Worm (Caenorhabditis elegans) whole organism, young adult: ENCODE data around the gene Y54G11A.2.

Source experiments
- B0336.3 ChIP-seq: fragments of 200-800 bp; sonication (Bioruptor generic); IDR thresholded peaks from 2 replicates; pipeline ENCODE4 v1.3.6; 2022; ENCODE audit warnings: missing genetic modification characterization, missing compliant biosample characterization
- C06A6.2 ChIP-seq: fragments of 200-800 bp; sonication (Bioruptor generic); conservative IDR thresholded peaks from 2 replicates; pipeline ENCODE4 v1.3.6; 2022; ENCODE audit warnings: missing genetic modification characterization, missing compliant biosample characterization
- F10E7.11 ChIP-seq: sonication (generic microtip); optimal IDR thresholded peaks from 2 replicates; lab custom pipeline; 2017; ENCODE audit warnings: mild to moderate bottlenecking, missing genetic modification characterization, moderate library complexity, missing compliant biosample characterization
- F22D6.2 ChIP-seq: sonication (generic microtip); optimal IDR thresholded peaks from 2 replicates; lab custom pipeline; 2016; ENCODE audit warnings: mild to moderate bottlenecking, missing genetic modification characterization, missing compliant biosample characterization
- F33H1.4 ChIP-seq: fragments of 200-800 bp; sonication (Bioruptor generic); IDR thresholded peaks from 2 replicates; pipeline ENCODE4 v1.3.6; 2022; ENCODE audit warnings: missing genetic modification reagents, missing genetic modification characterization, missing compliant biosample characterization
- F39B2.1 ChIP-seq: fragments of 200-800 bp; sonication (Bioruptor generic); IDR thresholded peaks from 2 replicates; pipeline ENCODE4 v1.3.6; 2022; ENCODE audit warnings: missing genetic modification reagents, missing genetic modification characterization, missing compliant biosample characterization
- T07F8.4 ChIP-seq: sonication (generic microtip); optimal IDR thresholded peaks from 2 replicates; lab custom pipeline; 2016; ENCODE audit warnings: mild to moderate bottlenecking, missing genetic modification characterization, moderate library complexity, missing compliant biosample characterization
- T26A5.8 ChIP-seq: sonication (generic microtip); optimal IDR thresholded peaks from 2 replicates; lab custom pipeline; 2016; ENCODE audit warnings: missing genetic modification characterization, missing compliant biosample characterization
- Y56A3A.18 ChIP-seq: fragments of 200-800 bp; sonication (Bioruptor generic); IDR thresholded peaks from 2 replicates; pipeline ENCODE4 v1.3.6; 2022; ENCODE audit warnings: missing genetic modification reagents, missing genetic modification characterization, missing compliant biosample characterization
- atf-7 ChIP-seq: sonication (generic microtip); optimal IDR thresholded peaks from 2 replicates; lab custom pipeline; 2017; ENCODE audit warnings: mild to moderate bottlenecking, missing genetic modification characterization, missing compliant biosample characterization
- attf-5 ChIP-seq: fragments of 200-800 bp; sonication (Bioruptor generic); optimal IDR thresholded peaks from 2 replicates; lab custom pipeline; 2018; ENCODE audit warnings: mild to moderate bottlenecking, missing genetic modification characterization, missing compliant biosample characterization
- cebp-1 ChIP-seq, 2 experiments: fragments of 200-800 bp in 1 of 2; sonication (Bioruptor generic) in 1 of 2; sonication (generic microtip) in 1 of 2; IDR thresholded peaks in 1 of 2; optimal IDR thresholded peaks in 1 of 2; 2 replicates each; pipeline versions ENCODE4 v1.3.6 to Lab custom; 2017 to 2022; ENCODE audit warnings: missing compliant biosample characterization in 2 of 2, missing genetic modification characterization in 2 of 2, mild to moderate bottlenecking in 1 of 2, missing genetic modification reagents in 1 of 2, moderate library complexity in 1 of 2
- ceh-91 ChIP-seq: fragments of 200-800 bp; sonication (Bioruptor generic); IDR thresholded peaks from 2 replicates; pipeline ENCODE4 v1.3.6; 2022; ENCODE audit warnings: missing genetic modification reagents, missing genetic modification characterization, missing compliant biosample characterization
- dox-1 ChIP-seq: fragments of 200-800 bp; sonication (Bioruptor generic); IDR thresholded peaks from 2 replicates; pipeline ENCODE4 v1.3.6; 2022; ENCODE audit warnings: missing genetic modification reagents, missing genetic modification characterization, missing compliant biosample characterization
- egl-18 ChIP-seq: fragments of 200-800 bp; sonication (Bioruptor generic); IDR thresholded peaks from 2 replicates; pipeline ENCODE4 v1.3.6; 2022; ENCODE audit warnings: missing genetic modification reagents, missing genetic modification characterization, missing compliant biosample characterization
- ekl-4 ChIP-seq: fragments of 200-800 bp; sonication (Bioruptor generic); IDR thresholded peaks from 2 replicates; pipeline ENCODE4 v1.3.6; 2022; ENCODE audit warnings: missing genetic modification reagents, missing genetic modification characterization, missing compliant biosample characterization
- ets-4 ChIP-seq: fragments of 200-800 bp; sonication (Bioruptor generic); optimal IDR thresholded peaks from 2 replicates; lab custom pipeline; 2018; ENCODE audit warnings: mild to moderate bottlenecking, missing genetic modification characterization, missing compliant biosample characterization
- fkh-3 ChIP-seq: sonication (generic microtip); optimal IDR thresholded peaks from 2 replicates; lab custom pipeline; 2016; ENCODE audit warnings: mild to moderate bottlenecking, missing genetic modification characterization, missing compliant biosample characterization
- him-1 ChIP-seq: sonication (generic microtip); optimal IDR thresholded peaks from 2 replicates; lab custom pipeline; 2016; ENCODE audit warnings: missing genotype, missing genetic modification reagents, missing genetic modification characterization, missing compliant biosample characterization
- hlh-26 ChIP-seq: fragments of 200-800 bp; sonication (Bioruptor generic); conservative IDR thresholded peaks from 2 replicates; pipeline ENCODE4 v1.3.6; 2022; ENCODE audit warnings: missing genetic modification reagents, missing genetic modification characterization, missing compliant biosample characterization
- hmg-20 ChIP-seq: fragments of 200-800 bp; sonication (Bioruptor generic); IDR thresholded peaks from 2 replicates; pipeline ENCODE4 v1.3.6; 2022; ENCODE audit warnings: missing genetic modification reagents, missing genetic modification characterization, missing compliant biosample characterization
- hsf-1 ChIP-seq: fragments of 200-800 bp; sonication (Bioruptor generic); IDR thresholded peaks from 2 replicates; pipeline ENCODE4 v1.3.6; 2022; ENCODE audit warnings: missing genetic modification reagents, missing genetic modification characterization, missing compliant biosample characterization
- lin-35 ChIP-seq, 3 experiments: fragments of 150-350 bp in 2 of 3; sonication (generic microtip) in 1 of 3; optimal IDR thresholded peaks; 2 replicates each; lab custom pipeline; 2014 to 2018; ENCODE audit warnings: missing biosample characterization in 3 of 3, missing genetic modification characterization in 3 of 3, missing genetic modification reagents in 3 of 3
- lin-40 ChIP-seq: sonication (generic microtip); optimal IDR thresholded peaks from 2 replicates; lab custom pipeline; 2016; ENCODE audit warnings: missing genetic modification characterization, mild to moderate bottlenecking, missing compliant biosample characterization, missing genotype, missing genetic modification reagents
- lin-54 ChIP-seq: fragments of 200-800 bp; sonication (Bioruptor generic); optimal IDR thresholded peaks from 2 replicates; lab custom pipeline; 2018; ENCODE audit warnings: mild to moderate bottlenecking, missing genetic modification characterization, missing compliant biosample characterization
- lsy-27 ChIP-seq: sonication (generic microtip); optimal IDR thresholded peaks from 2 replicates; lab custom pipeline; 2017; ENCODE audit warnings: missing genetic modification characterization, mild to moderate bottlenecking, missing compliant biosample characterization, antibody characterized with exemption, missing genotype, borderline replicate concordance; ENCODE audit not compliant: insufficient read depth
- madf-10 ChIP-seq: sonication (generic microtip); optimal IDR thresholded peaks from 2 replicates; lab custom pipeline; 2016; ENCODE audit warnings: mild to moderate bottlenecking, missing genetic modification characterization, missing compliant biosample characterization
- mcd-1 ChIP-seq: fragments of 200-800 bp; sonication (Bioruptor generic); IDR thresholded peaks from 2 replicates; pipeline ENCODE4 v1.3.6; 2022; ENCODE audit warnings: missing genetic modification reagents, missing genetic modification characterization, missing compliant biosample characterization
- mel-28 ChIP-seq: sonication (generic microtip); optimal IDR thresholded peaks from 2 replicates; lab custom pipeline; 2016; ENCODE audit warnings: borderline replicate concordance, mild to moderate bottlenecking, missing genetic modification characterization, missing compliant biosample characterization
- mxl-1 ChIP-seq: sonication (generic microtip); optimal IDR thresholded peaks from 2 replicates; lab custom pipeline; 2016; ENCODE audit warnings: missing genetic modification characterization, missing compliant biosample characterization
- nfya-2 ChIP-seq: fragments of 200-800 bp; sonication (Bioruptor generic); IDR thresholded peaks from 2 replicates; pipeline ENCODE4 v1.3.6; 2022; ENCODE audit warnings: missing genetic modification reagents, missing genetic modification characterization, missing compliant biosample characterization
- nfyb-1 ChIP-seq: fragments of 200-800 bp; sonication (Bioruptor generic); IDR thresholded peaks from 2 replicates; pipeline ENCODE4 v1.3.6; 2022; ENCODE audit warnings: missing genetic modification reagents, missing genetic modification characterization, missing compliant biosample characterization
- nhr-179 ChIP-seq: sonication (generic microtip); optimal IDR thresholded peaks from 2 replicates; lab custom pipeline; 2016; ENCODE audit warnings: mild to moderate bottlenecking, missing genetic modification characterization, missing compliant biosample characterization
- nhr-80 ChIP-seq: sonication (generic microtip); optimal IDR thresholded peaks from 2 replicates; lab custom pipeline; 2016; ENCODE audit warnings: missing genetic modification characterization, missing compliant biosample characterization
- pbrm-1 ChIP-seq: fragments of 200-800 bp; sonication (Bioruptor generic); IDR thresholded peaks from 2 replicates; pipeline ENCODE4 v1.3.6; 2022; ENCODE audit warnings: missing genetic modification reagents, missing genetic modification characterization, missing compliant biosample characterization
- rcor-1 ChIP-seq: fragments of 200-800 bp; sonication (Bioruptor generic); IDR thresholded peaks from 2 replicates; pipeline ENCODE4 v1.3.6; 2022; ENCODE audit warnings: missing genetic modification reagents, missing genetic modification characterization, missing compliant biosample characterization
- rec-8 ChIP-seq, 2 experiments: sonication (generic microtip); optimal IDR thresholded peaks; 2 replicates each; lab custom pipeline; 2016; ENCODE audit warnings: mild to moderate bottlenecking in 2 of 2, missing genetic modification characterization in 2 of 2, missing genetic modification reagents in 2 of 2, missing genotype in 2 of 2, missing biosample characterization in 1 of 2, missing compliant biosample characterization in 1 of 2, moderate library complexity in 1 of 2
- sea-2 ChIP-seq: fragments of 200-800 bp; sonication (Bioruptor generic); IDR thresholded peaks from 2 replicates; pipeline ENCODE4 v1.3.6; 2022; ENCODE audit warnings: missing genetic modification characterization, missing compliant biosample characterization
- snpc-1.3 ChIP-seq: sonication (generic microtip); optimal IDR thresholded peaks from 2 replicates; lab custom pipeline; 2017; ENCODE audit warnings: missing genetic modification characterization, mild to moderate bottlenecking, missing compliant biosample characterization, antibody characterized with exemption, moderate library complexity, missing genotype, missing genetic modification reagents; ENCODE audit not compliant: insufficient read depth
- snpc-4 ChIP-seq, 5 experiments: fragments of 150-350 bp in 1 of 5; sonication (generic microtip) in 4 of 5; optimal IDR thresholded peaks; 2 replicates each; lab custom pipeline; 2014 to 2018; ENCODE audit warnings: missing genetic modification characterization in 5 of 5, missing biosample characterization in 3 of 5, antibody characterized with exemption in 2 of 5, mild to moderate bottlenecking in 2 of 5, missing compliant biosample characterization in 2 of 5, missing genotype in 2 of 5, moderate library complexity in 2 of 5, missing genetic modification reagents in 1 of 5
- unc-130 ChIP-seq: sonication (generic microtip); optimal IDR thresholded peaks from 2 replicates; lab custom pipeline; 2016; ENCODE audit warnings: missing genetic modification reagents, missing genetic modification characterization, missing compliant biosample characterization
- zfh-2 ChIP-seq: fragments of 200-800 bp; sonication (Bioruptor generic); conservative IDR thresholded peaks from 2 replicates; pipeline ENCODE4 v1.3.6; 2022; ENCODE audit warnings: missing genetic modification reagents, missing genetic modification characterization, missing compliant biosample characterization
- ztf-28 ChIP-seq: fragments of 200-800 bp; sonication (Bioruptor generic); IDR thresholded peaks from 2 replicates; pipeline ENCODE4 v1.3.6; 2022; ENCODE audit warnings: missing genetic modification reagents, missing genetic modification characterization, missing compliant biosample characterization
- ztf-6 ChIP-seq: fragments of 200-800 bp; sonication (Bioruptor generic); IDR thresholded peaks from 2 replicates; pipeline ENCODE4 v1.3.6; 2022; ENCODE audit warnings: missing genetic modification reagents, missing genetic modification characterization, missing compliant biosample characterization

Gene Y54G11A.2

ce11 chrII:14247748-14248502 lies 4.2 kb upstream of the Y54G11A.2 start (continued):
- TF ChIP-seq ets-4 (GFP tag; lab: Kevin White, UChicago) (peak; percentile 75), rec-8 (tag; optimal IDR thresholded peaks at IDR 0.05; lab: Kevin White, UChicago) (no peak), madf-10 (tag; lab: Kevin White, UChicago) (no peak), unc-130 (GFP tag; lab: Kevin White, UChicago) (no peak), B0336.3 (no peak), hmg-20 (GFP tag; lab: Robert Waterston, UW) (no peak), F33H1.4 (GFP tag; lab: Robert Waterston, UW) (no peak), mxl-1 (tag; lab: Kevin White, UChicago) (no peak), atf-7 (tag; lab: Kevin White, UChicago) (no peak), T26A5.8 (no peak), T07F8.4 (tag; lab: Kevin White, UChicago) (no peak), F22D6.2 (tag; lab: Kevin White, UChicago) (no peak), attf-5 (GFP tag; lab: Kevin White, UChicago) (peak; percentile 29), mel-28 (tag; lab: Kevin White, UChicago) (no peak), nfya-2 (GFP tag; lab: Robert Waterston, UW) (no peak), ceh-91 (GFP tag; lab: Robert Waterston, UW) (no peak), ztf-6 (GFP tag; lab: Robert Waterston, UW) (no peak), F39B2.1 (GFP tag; lab: Robert Waterston, UW) (no peak), him-1 (tag; lab: Kevin White, UChicago) (no peak), sea-2 (GFP tag; lab: Robert Waterston, UW) (no peak), hsf-1 (GFP tag; lab: Robert Waterston, UW) (0 out of 2 replicates have a peak, but pooled peaks have one; percentile 5), ekl-4 (GFP tag; lab: Robert Waterston, UW) (no peak), snpc-1.3 (tag; lab: Kevin White, UChicago) (no peak), F10E7.11 (tag; lab: Kevin White, UChicago) (no peak), lsy-27 (no peak), fkh-3 (no peak), nfyb-1 (GFP tag; lab: Robert Waterston, UW) (peak; percentile 54; the same call in 1 of the 2 replicates), nhr-179 (tag; lab: Kevin White, UChicago) (no peak), rcor-1 (GFP tag; lab: Robert Waterston, UW) (0 out of 2 replicates have a peak, but pooled peaks have one; percentile 42), hlh-26 (no peak), snpc-4 (GFP tag; optimal IDR thresholded peaks at IDR 0.05; lab: Kevin White, UChicago) (no peak), snpc-4 (tag; optimal IDR thresholded peaks at IDR 0.05; lab: Kevin White, UChicago) (peak in 1 of 4 experiments; percentile 6), mcd-1 (GFP tag; lab: Robert Waterston, UW) (peak; percentile 28; the same call in 1 of the 2 replicates)

ce11 chrII:14249489-14249888 lies 2.7 kb upstream of the Y54G11A.2 start:
- TF ChIP-seq rcor-1 (GFP tag; lab: Robert Waterston, UW) (peak; percentile 50; the same call in 1 of the 2 replicates), F33H1.4 (GFP tag; lab: Robert Waterston, UW) (no peak), F39B2.1 (GFP tag; lab: Robert Waterston, UW) (no peak), cebp-1 (GFP tag; IDR thresholded peaks at IDR 0.05; lab: Robert Waterston, UW) (no peak), cebp-1 (tag; optimal IDR thresholded peaks at IDR 0.05; lab: Kevin White, UChicago) (peak; percentile 33), zfh-2 (GFP tag; lab: Robert Waterston, UW) (peak; percentile 46; the same call in 1 of the 2 replicates), ztf-28 (no peak), egl-18 (GFP tag; lab: Robert Waterston, UW) (0 out of 2 replicates have a peak, but pooled peaks have one; percentile 44), dox-1 (GFP tag; lab: Robert Waterston, UW) (peak; percentile 26; the same call in 1 of the 2 replicates), lin-35 (GFP tag; optimal IDR thresholded peaks at IDR 0.05; lab: Kevin White, UChicago) (peak in 1 of 3 experiments; percentile 0), C06A6.2 (GFP tag; lab: Robert Waterston, UW) (0 out of 2 replicates have a peak, but pooled peaks have one; percentile 36), lin-54 (GFP tag; lab: Kevin White, UChicago) (peak; percentile 42), lin-40 (peak; percentile 15), Y56A3A.18 (GFP tag; lab: Robert Waterston, UW) (0 out of 2 replicates have a peak, but pooled peaks have one; percentile 24), snpc-4 (GFP tag; optimal IDR thresholded peaks at IDR 0.05; lab: Kevin White, UChicago) (no peak), snpc-4 (tag; optimal IDR thresholded peaks at IDR 0.05; lab: Kevin White, UChicago) (peak in 1 of 4 experiments; percentile 19), nhr-80 (tag; lab: Kevin White, UChicago) (peak; percentile 42), pbrm-1 (GFP tag; lab: Robert Waterston, UW) (peak; percentile 56; the same call in 1 of the 2 replicates), rec-8 (tag; optimal IDR thresholded peaks at IDR 0.05; lab: Kevin White, UChicago) (no peak)
